Worm (Caenorhabditis elegans) whole organism, midembryonic: ENCODE results near the gene K06H7.1.

ENCODE experiments used
- cog-1 ChIP-seq: sonication (generic microtip); optimal IDR thresholded peaks from 2 replicates; lab custom pipeline; 2016; ENCODE audit warnings: missing genetic modification characterization, missing compliant biosample characterization
- tab-1 ChIP-seq: fragments of 200-800 bp; sonication (Bioruptor generic); IDR thresholded peaks from 2 replicates; pipeline ENCODE4 v1.3.6; 2022; ENCODE audit warnings: missing genetic modification characterization, missing compliant biosample characterization
- ztf-23 ChIP-seq: fragments of 200-800 bp; sonication (Bioruptor generic); IDR thresholded peaks from 2 replicates; pipeline ENCODE4 v1.3.6; 2022; ENCODE audit warnings: missing genetic modification reagents, missing genetic modification characterization, missing compliant biosample characterization

- no peak for TF ChIP-seq tab-1 (GFP tag; lab: Robert Waterston, UW)
- no peak for TF ChIP-seq ztf-23 (GFP tag; lab: Robert Waterston, UW)
- TF ChIP-seq cog-1 = no peak
These were observed 34.0 kb upstream of the K06H7.1 start for ce11 chrIII:8065101-8065500.
